Worm (Caenorhabditis elegans) whole organism, L1 larva: ENCODE results near the gene bath-45.

ENCODE experiments used
- aha-1 ChIP-seq: fragments of 150-350 bp; optimal IDR thresholded peaks from 2 replicates; lab custom pipeline; 2014; ENCODE audit warnings: missing biosample characterization, missing genetic modification characterization
- alr-1 ChIP-seq: fragments of 200-800 bp; sonication (Bioruptor generic); optimal IDR thresholded peaks from 2 replicates; lab custom pipeline; 2018; ENCODE audit warnings: borderline replicate concordance, mild to moderate bottlenecking, missing genetic modification characterization, missing compliant biosample characterization
- aly-2 ChIP-seq: fragments of 150-350 bp; optimal IDR thresholded peaks from 2 replicates; lab custom pipeline; 2014; ENCODE audit warnings: missing biosample characterization, missing genetic modification characterization
- blmp-1 ChIP-seq: fragments of 150-350 bp; optimal IDR thresholded peaks from 2 replicates; lab custom pipeline; 2014; ENCODE audit warnings: missing biosample characterization, missing genetic modification characterization
- ceh-63 ChIP-seq: fragments of 200-800 bp; sonication (Bioruptor generic); optimal IDR thresholded peaks from 2 replicates; lab custom pipeline; 2018; ENCODE audit warnings: mild to moderate bottlenecking, missing genetic modification characterization, missing compliant biosample characterization
- ceh-8 ChIP-seq: fragments of 200-800 bp; sonication (Bioruptor generic); optimal IDR thresholded peaks from 2 replicates; lab custom pipeline; 2018; ENCODE audit warnings: mild to moderate bottlenecking, missing genetic modification characterization, moderate library complexity, missing compliant biosample characterization
- ceh-82 ChIP-seq, 3 experiments: fragments of 150-350 bp in 1 of 3; sonication (generic microtip) in 2 of 3; optimal IDR thresholded peaks; 2 replicates each; lab custom pipeline; 2014 to 2017; ENCODE audit warnings: missing biosample characterization in 3 of 3, missing genetic modification characterization in 3 of 3
- ceh-88 ChIP-seq: fragments of 200-800 bp; sonication (Bioruptor generic); IDR thresholded peaks from 2 replicates; pipeline ENCODE4 v1.3.6; 2022; ENCODE audit warnings: missing genetic modification characterization, missing compliant biosample characterization
- dpl-1 ChIP-seq, 3 experiments: fragments of 150-350 bp in 2 of 3; sonication (generic microtip) in 1 of 3; optimal IDR thresholded peaks; 2 replicates each; lab custom pipeline; 2014 to 2017; ENCODE audit warnings: missing biosample characterization in 3 of 3, missing genetic modification characterization in 3 of 3, missing genetic modification reagents in 3 of 3
- efl-1 ChIP-seq, 4 experiments: fragments of 150-350 bp; optimal IDR thresholded peaks in 3 of 4; peaks in 1 of 4; 1 replicate in 1 of 4; 2 replicates in 3 of 4; lab custom pipeline; 2014; ENCODE audit warnings: missing biosample characterization in 2 of 4, missing genetic modification characterization in 2 of 4, missing genetic modification reagents in 2 of 4
- efl-3 ChIP-seq: fragments of 200-800 bp; sonication (Bioruptor generic); optimal IDR thresholded peaks from 2 replicates; lab custom pipeline; 2018; ENCODE audit warnings: mild to moderate bottlenecking, missing genetic modification characterization, missing compliant biosample characterization
- egl-27 ChIP-seq, 2 experiments: fragments of 150-350 bp in 1 of 2; sonication (generic microtip); optimal IDR thresholded peaks; 3 replicates each; lab custom pipeline; 2017 to 2018; ENCODE audit warnings: missing biosample characterization in 2 of 2, missing genetic modification characterization in 2 of 2, missing genetic modification reagents in 2 of 2
- elt-2 ChIP-seq: sonication (generic microtip); optimal IDR thresholded peaks from 2 replicates; lab custom pipeline; 2016; ENCODE audit warnings: missing genetic modification characterization, mild to moderate bottlenecking, inconsistent platforms, missing compliant biosample characterization, missing genetic modification reagents
- elt-3 ChIP-seq, 6 experiments: fragments of 150-350 bp in 1 of 6; sonication (generic microtip); optimal IDR thresholded peaks; 2 replicates each; lab custom pipeline; 2017 to 2018; ENCODE audit warnings: missing biosample characterization in 6 of 6, missing genetic modification characterization in 6 of 6, inconsistent platforms in 1 of 6
- fkh-10 ChIP-seq: sonication (generic microtip); optimal IDR thresholded peaks from 2 replicates; lab custom pipeline; 2017; ENCODE audit warnings: missing biosample characterization, missing genetic modification reagents, missing genetic modification characterization
- fkh-4 ChIP-seq: sonication (generic microtip); optimal IDR thresholded peaks from 2 replicates; lab custom pipeline; 2016; ENCODE audit warnings: missing compliant biosample characterization, missing genetic modification characterization, borderline replicate concordance
- fkh-8 ChIP-seq: sonication (generic microtip); optimal IDR thresholded peaks from 2 replicates; lab custom pipeline; 2016; ENCODE audit warnings: mild to moderate bottlenecking, missing genetic modification characterization, missing compliant biosample characterization
- jun-1 ChIP-seq: fragments of 150-350 bp; optimal IDR thresholded peaks from 2 replicates; lab custom pipeline; 2014; ENCODE audit warnings: missing biosample characterization, missing genetic modification reagents, missing genetic modification characterization
- lin-13 ChIP-seq: fragments of 150-350 bp; optimal IDR thresholded peaks from 2 replicates; lab custom pipeline; 2014; ENCODE audit warnings: missing biosample characterization, missing genetic modification reagents, missing genetic modification characterization
- lin-35 ChIP-seq, 2 experiments: fragments of 150-350 bp; optimal IDR thresholded peaks; 2 replicates each; lab custom pipeline; 2014; ENCODE audit warnings: missing biosample characterization in 2 of 2, missing genetic modification characterization in 2 of 2, missing genetic modification reagents in 2 of 2
- lin-39 ChIP-seq: fragments of 150-350 bp; optimal IDR thresholded peaks from 2 replicates; lab custom pipeline; 2014; ENCODE audit warnings: missing biosample characterization, missing genetic modification reagents, missing genetic modification characterization
- lir-3 ChIP-seq: sonication (generic microtip); optimal IDR thresholded peaks from 2 replicates; lab custom pipeline; 2016; ENCODE audit warnings: mild to moderate bottlenecking, missing genetic modification characterization, moderate library complexity, missing compliant biosample characterization; ENCODE audit not compliant: poor library complexity
- lsy-2 ChIP-seq, 2 experiments: fragments of 150-350 bp; optimal IDR thresholded peaks; 2 replicates each; lab custom pipeline; 2014; ENCODE audit warnings: missing biosample characterization in 2 of 2, missing genetic modification characterization in 2 of 2
- mab-9 ChIP-seq: fragments of 200-800 bp; sonication (Bioruptor generic); IDR thresholded peaks from 2 replicates; pipeline ENCODE4 v1.3.6; 2022; ENCODE audit warnings: missing genetic modification reagents, missing genetic modification characterization, missing compliant biosample characterization
- mdl-1 ChIP-seq, 2 experiments: fragments of 150-350 bp; optimal IDR thresholded peaks; 2 replicates each; lab custom pipeline; 2014 to 2017; ENCODE audit warnings: missing biosample characterization in 2 of 2, missing genetic modification characterization in 2 of 2, inconsistent platforms in 1 of 2
- mef-2 ChIP-seq: fragments of 150-350 bp; optimal IDR thresholded peaks from 2 replicates; lab custom pipeline; 2014; ENCODE audit warnings: missing biosample characterization, missing genetic modification characterization
- mep-1 ChIP-seq: fragments of 150-350 bp; optimal IDR thresholded peaks from 2 replicates; lab custom pipeline; 2014; ENCODE audit warnings: missing biosample characterization, missing genetic modification characterization
- nhr-12 ChIP-seq: sonication (generic microtip); optimal IDR thresholded peaks from 2 replicates; lab custom pipeline; 2017; ENCODE audit warnings: missing biosample characterization, missing genetic modification characterization
- nhr-19 ChIP-seq: fragments of 200-800 bp; sonication (Bioruptor generic); conservative IDR thresholded peaks from 2 replicates; pipeline ENCODE4 v1.3.6; 2022; ENCODE audit warnings: missing genetic modification characterization, missing compliant biosample characterization
- nhr-20 ChIP-seq: sonication (generic microtip); optimal IDR thresholded peaks from 2 replicates; lab custom pipeline; 2016; ENCODE audit warnings: mild to moderate bottlenecking, missing genetic modification characterization, missing compliant biosample characterization
- nhr-28 ChIP-seq: fragments of 150-350 bp; optimal IDR thresholded peaks from 2 replicates; lab custom pipeline; 2014; ENCODE audit warnings: missing biosample characterization, missing genetic modification characterization
- nhr-47 ChIP-seq: sonication (generic microtip); optimal IDR thresholded peaks from 2 replicates; lab custom pipeline; 2016; ENCODE audit warnings: mild to moderate bottlenecking, missing genetic modification characterization, moderate library complexity, missing compliant biosample characterization
- nhr-71 ChIP-seq: sonication (generic microtip); optimal IDR thresholded peaks from 2 replicates; lab custom pipeline; 2016; ENCODE audit warnings: mild to moderate bottlenecking, missing genetic modification characterization, moderate library complexity, missing compliant biosample characterization
- nhr-76 ChIP-seq: sonication (generic microtip); optimal IDR thresholded peaks from 2 replicates; lab custom pipeline; 2017; ENCODE audit warnings: missing biosample characterization, missing genetic modification characterization
- nhr-84 ChIP-seq: sonication (generic microtip); optimal IDR thresholded peaks from 2 replicates; lab custom pipeline; 2017; ENCODE audit warnings: missing biosample characterization, missing genetic modification characterization
- nhr-85 ChIP-seq: sonication (generic microtip); peaks from one replicate; lab custom pipeline; 2016; ENCODE audit warnings: missing genetic modification characterization, inconsistent platforms, missing compliant biosample characterization
- pag-3 ChIP-seq: sonication (generic microtip); optimal IDR thresholded peaks from 2 replicates; lab custom pipeline; 2017; ENCODE audit warnings: missing genetic modification characterization, mild to moderate bottlenecking, missing compliant biosample characterization, antibody characterized with exemption, borderline replicate concordance; ENCODE audit not compliant: insufficient read depth
- skn-1 ChIP-seq: fragments of 150-350 bp; optimal IDR thresholded peaks from 2 replicates; lab custom pipeline; 2014; ENCODE audit warnings: missing biosample characterization, missing genetic modification characterization
- snu-23 ChIP-seq: sonication (generic microtip); optimal IDR thresholded peaks from 2 replicates; lab custom pipeline; 2016; ENCODE audit warnings: missing genetic modification characterization, missing compliant biosample characterization
- sox-4 ChIP-seq: sonication (generic microtip); optimal IDR thresholded peaks from 2 replicates; lab custom pipeline; 2016; ENCODE audit warnings: missing genetic modification characterization, missing compliant biosample characterization
- swsn-7 ChIP-seq: sonication (generic microtip); optimal IDR thresholded peaks from 2 replicates; lab custom pipeline; 2016; ENCODE audit warnings: missing genetic modification characterization, missing compliant biosample characterization
- tbx-2 ChIP-seq: sonication (generic microtip); optimal IDR thresholded peaks from 2 replicates; lab custom pipeline; 2016; ENCODE audit warnings: missing genetic modification characterization, missing compliant biosample characterization
- tlp-1 ChIP-seq: fragments of 150-350 bp; optimal IDR thresholded peaks from 2 replicates; lab custom pipeline; 2014; ENCODE audit warnings: missing biosample characterization, missing genetic modification characterization
- unc-130 ChIP-seq: fragments of 150-350 bp; optimal IDR thresholded peaks from 2 replicates; lab custom pipeline; 2017; ENCODE audit warnings: missing biosample characterization, missing genetic modification characterization, inconsistent platforms
- unc-30 ChIP-seq: sonication (generic microtip); optimal IDR thresholded peaks from 2 replicates; lab custom pipeline; 2017; ENCODE audit warnings: missing biosample characterization, missing genetic modification characterization
- unc-86 ChIP-seq: sonication (generic microtip); optimal IDR thresholded peaks from 2 replicates; lab custom pipeline; 2016; ENCODE audit warnings: missing genetic modification characterization, missing compliant biosample characterization
- zag-1 ChIP-seq: fragments of 150-350 bp; optimal IDR thresholded peaks from 2 replicates; lab custom pipeline; 2014; ENCODE audit warnings: missing biosample characterization, missing genetic modification characterization

Gene bath-45

ce11 chrII:13148247-13148646, 25.4 kb downstream of the bath-45 start:
- TF ChIP-seq sox-4 (no peak), aha-1 (tag; lab: Kevin White, UChicago) (no peak), nhr-85 (tag; lab: Kevin White, UChicago) (peak; percentile 62), nhr-47 (tag; lab: Kevin White, UChicago) (no peak), unc-30 (tag; lab: Kevin White, UChicago) (no peak), blmp-1 (tag; lab: Kevin White, UChicago) (peak; percentile 90), ceh-82 (tag; optimal IDR thresholded peaks at IDR 0.05; lab: Kevin White, UChicago) (no peak), nhr-84 (tag; lab: Kevin White, UChicago) (no peak), fkh-10 (no peak), tbx-2 (tag; lab: Kevin White, UChicago) (no peak), elt-3 (tag; optimal IDR thresholded peaks at IDR 0.05; lab: Kevin White, UChicago) (peak in 2 of 6 experiments; percentile 7 to 88), ceh-88 (GFP tag; lab: Robert Waterston, UW) (no peak), tlp-1 (no peak), lir-3 (tag; lab: Kevin White, UChicago) (no peak), lsy-2 (tag; optimal IDR thresholded peaks at IDR 0.05; lab: Kevin White, UChicago) (peak in 1 of 2 experiments; percentile 19), jun-1 (tag; lab: Kevin White, UChicago) (no peak), swsn-7 (tag; lab: Kevin White, UChicago) (no peak), aly-2 (tag; lab: Kevin White, UChicago) (no peak), nhr-20 (tag; lab: Kevin White, UChicago) (peak; percentile 11), mab-9 (no peak)

ce11 chrII:13149965-13150364, 27.1 kb downstream of the bath-45 start:
- TF ChIP-seq skn-1 (tag; lab: Kevin White, UChicago): no peak
- no peak for TF ChIP-seq nhr-76
- TF ChIP-seq nhr-85 (tag; lab: Kevin White, UChicago): peak; percentile 6
- no peak for TF ChIP-seq tlp-1
- no peak for TF ChIP-seq lin-13
- no peak for TF ChIP-seq nhr-84 (tag; lab: Kevin White, UChicago)
- TF ChIP-seq nhr-12 (tag; lab: Kevin White, UChicago): no peak
- TF ChIP-seq elt-2 (tag; lab: Kevin White, UChicago): no peak
- TF ChIP-seq unc-130: no peak
- peak; percentile 12 for TF ChIP-seq nhr-20 (tag; lab: Kevin White, UChicago)
- TF ChIP-seq dpl-1 (GFP tag; optimal IDR thresholded peaks at IDR 0.05; lab: Kevin White, UChicago): peak in 1 of 3 experiments; percentile 4
- TF ChIP-seq fkh-10: no peak
- no peak for TF ChIP-seq nhr-47 (tag; lab: Kevin White, UChicago)
- no peak for TF ChIP-seq efl-1 (optimal IDR thresholded peaks at IDR 0.05; lab: Kevin White, UChicago)
- peak in 1 of 2 experiments; percentile 43 for TF ChIP-seq efl-1 (GFP tag; optimal IDR thresholded peaks at IDR 0.05 in 1 of 2; lab: Kevin White, UChicago)
- no peak for TF ChIP-seq ceh-82 (tag; optimal IDR thresholded peaks at IDR 0.05; lab: Kevin White, UChicago)
- no peak for TF ChIP-seq mef-2 (tag; lab: Kevin White, UChicago)
- no peak for TF ChIP-seq mdl-1 (tag; optimal IDR thresholded peaks at IDR 0.05; lab: Kevin White, UChicago)
- peak in 2 of 6 experiments; percentile 78 to 91 for TF ChIP-seq elt-3 (tag; optimal IDR thresholded peaks at IDR 0.05; lab: Kevin White, UChicago)
- TF ChIP-seq ceh-63 (GFP tag; lab: Kevin White, UChicago): no peak
- TF ChIP-seq aly-2 (tag; lab: Kevin White, UChicago): no peak
- TF ChIP-seq pag-3 (tag; lab: Kevin White, UChicago): no peak
- TF ChIP-seq snu-23: peak; percentile 18
- TF ChIP-seq fkh-4 (tag; lab: Kevin White, UChicago): no peak
- TF ChIP-seq lin-39 (tag; lab: Kevin White, UChicago): no peak
- no peak for TF ChIP-seq lir-3 (tag; lab: Kevin White, UChicago)
- TF ChIP-seq tbx-2 (tag; lab: Kevin White, UChicago): peak; percentile 8
- TF ChIP-seq efl-3 (GFP tag; lab: Kevin White, UChicago): no peak
- 0 out of 2 replicates have a peak, but pooled peaks have one; percentile 18 for TF ChIP-seq nhr-19
- no peak for TF ChIP-seq lin-35 (GFP tag; optimal IDR thresholded peaks at IDR 0.05; lab: Kevin White, UChicago)
- peak in 1 of 2 experiments; percentile 10 for TF ChIP-seq lsy-2 (tag; optimal IDR thresholded peaks at IDR 0.05; lab: Kevin White, UChicago)
- TF ChIP-seq alr-1 (tag; lab: Kevin White, UChicago): no peak
- TF ChIP-seq egl-27 (tag; optimal IDR thresholded peaks at IDR 0.05; lab: Kevin White, UChicago): no peak
- TF ChIP-seq nhr-28 (tag; lab: Kevin White, UChicago): no peak
- TF ChIP-seq mep-1: no peak
- no peak for TF ChIP-seq unc-86
- TF ChIP-seq zag-1 (tag; lab: Kevin White, UChicago): no peak
- no peak for TF ChIP-seq fkh-8
- TF ChIP-seq unc-30 (tag; lab: Kevin White, UChicago): no peak
- no peak for TF ChIP-seq ceh-8 (GFP tag; lab: Kevin White, UChicago)
- TF ChIP-seq nhr-71 (tag; lab: Kevin White, UChicago): no peak
- TF ChIP-seq aha-1 (tag; lab: Kevin White, UChicago): no peak
- TF ChIP-seq blmp-1 (tag; lab: Kevin White, UChicago): peak; percentile 88
